Worm (Caenorhabditis elegans): ENCODE data around the gene T22D1.1.

- no peak for TF ChIP-seq nhr-28 (tag; optimal IDR thresholded peaks at IDR 0.05)
- no peak for TF ChIP-seq pha-4 (tag; optimal IDR thresholded peaks at IDR 0.05)
- no peak for TF ChIP-seq nfya-1 (tag; optimal IDR thresholded peaks at IDR 0.05; ENCODE audit: insufficient read depth)
- no peak for TF ChIP-seq nhr-25 (tag; optimal IDR thresholded peaks at IDR 0.05)
- TF ChIP-seq nhr-12 (tag; optimal IDR thresholded peaks at IDR 0.05): no peak
- TF ChIP-seq egl-27 (tag; optimal IDR thresholded peaks at IDR 0.05): no peak
- no peak for TF ChIP-seq elt-2 (tag; optimal IDR thresholded peaks at IDR 0.05)
- TF ChIP-seq unc-62 (GFP tag; optimal IDR thresholded peaks at IDR 0.05): no peak
- TF ChIP-seq R02D3.7 (tag; optimal IDR thresholded peaks at IDR 0.05): no peak
Observed at ce11 chrIV:6937548-6937947, 14.4 kb downstream of the T22D1.1 start, which contains the start of gene npr-12.

Data from whole organism, L3 larva.